Fruit fly (Drosophila melanogaster) whole organism, embryonic: Measurements from ENCODE around the gene CG17343.
A peak's percentile ranks its signal among the peaks of the same experiment; 100 is the strongest.

Experiments used
- Abd-B ChIP-seq: fragments of 200-800 bp; sonication (Bioruptor generic); optimal IDR thresholded peaks from 2 replicates; lab custom pipeline; 2018; ENCODE audit warnings: missing biosample characterization, mild to moderate bottlenecking, missing genetic modification characterization, moderate library complexity
- CG10147 ChIP-seq: fragments of 200-800 bp; sonication (Bioruptor generic); optimal IDR thresholded peaks from 2 replicates; lab custom pipeline; 2019; ENCODE audit warnings: missing biosample characterization, mild to moderate bottlenecking, missing genetic modification characterization, moderate library complexity
- CG13287 ChIP-seq: fragments of 200-800 bp; sonication (Bioruptor generic); IDR thresholded peaks from 2 replicates; pipeline ENCODE4 v1.3.6; 2022; ENCODE audit warnings: missing biosample characterization, missing genetic modification characterization; ENCODE audit not compliant: partially characterized antibody
- CG14667 ChIP-seq: fragments of 200-800 bp; sonication (Bioruptor generic); IDR thresholded peaks from 2 replicates; pipeline ENCODE4 v1.3.6; 2022; ENCODE audit warnings: missing biosample characterization, missing genetic modification characterization
- CG16813 ChIP-seq: fragments of 200-800 bp; sonication (Bioruptor generic); IDR thresholded peaks from 3 replicates; pipeline ENCODE4 v1.3.6; 2022; ENCODE audit warnings: missing biosample characterization, missing genetic modification characterization; ENCODE audit not compliant: partially characterized antibody
- CG1832 ChIP-seq: fragments of 200-800 bp; sonication (Bioruptor generic); optimal IDR thresholded peaks from 2 replicates; lab custom pipeline; 2017; ENCODE audit warnings: missing biosample characterization, mild to moderate bottlenecking, missing genetic modification characterization, inconsistent platforms
- CG2116 ChIP-seq: fragments of 200-800 bp; sonication (Bioruptor generic); optimal IDR thresholded peaks from 3 replicates; lab custom pipeline; 2018; ENCODE audit warnings: missing biosample characterization, mild to moderate bottlenecking, missing genetic modification characterization
- CG2129 ChIP-seq: fragments of 200-800 bp; sonication (Bioruptor generic); IDR thresholded peaks from 2 replicates; pipeline ENCODE4 v1.3.6; 2022; ENCODE audit warnings: missing biosample characterization, missing genetic modification characterization; ENCODE audit not compliant: partially characterized antibody
- CG34224 ChIP-seq: fragments of 200-800 bp; sonication (Bioruptor generic); IDR thresholded peaks from 3 replicates; pipeline ENCODE4 v1.3.6; 2022; ENCODE audit warnings: missing biosample characterization, missing genetic modification characterization; ENCODE audit not compliant: partially characterized antibody
- CG3995 ChIP-seq: fragments of 200-800 bp; sonication (Bioruptor generic); optimal IDR thresholded peaks from 3 replicates; lab custom pipeline; 2016; ENCODE audit warnings: missing biosample characterization, missing genetic modification characterization
- CG4328 ChIP-seq: fragments of 200-800 bp; sonication (Bioruptor generic); optimal IDR thresholded peaks from 3 replicates; lab custom pipeline; 2017; ENCODE audit warnings: missing biosample characterization, missing genetic modification reagents, missing genetic modification characterization
- CG4707 ChIP-seq: fragments of 200-800 bp; sonication (Bioruptor generic); optimal IDR thresholded peaks from 2 replicates; lab custom pipeline; 2018; ENCODE audit warnings: missing biosample characterization, mild to moderate bottlenecking, missing genetic modification characterization, moderate library complexity
- CG6765 ChIP-seq: fragments of 200-800 bp; sonication (Bioruptor generic); optimal IDR thresholded peaks from 3 replicates; lab custom pipeline; 2017; ENCODE audit warnings: missing biosample characterization, mild to moderate bottlenecking, missing genetic modification characterization
- CG8924 ChIP-seq: fragments of 200-800 bp; optimal IDR thresholded peaks from 3 replicates; lab custom pipeline; 2019; ENCODE audit warnings: missing biosample characterization, mild to moderate bottlenecking, missing genetic modification characterization, moderate library complexity
- CG9932 ChIP-seq: fragments of 200-800 bp; sonication (Bioruptor generic); IDR thresholded peaks from 2 replicates; pipeline ENCODE4 v1.3.6; 2022; ENCODE audit warnings: missing biosample characterization, missing genetic modification characterization
- Dref ChIP-seq: fragments of 200-800 bp; sonication (Bioruptor generic); IDR thresholded peaks from 2 replicates; pipeline ENCODE4 v1.3.6; 2022; ENCODE audit warnings: missing biosample characterization, missing genetic modification characterization
- Ets97D ChIP-seq: fragments of 200-800 bp; sonication (Bioruptor generic); optimal IDR thresholded peaks from 3 replicates; lab custom pipeline; 2016; ENCODE audit warnings: missing biosample characterization, missing genetic modification characterization
- Fer2 ChIP-seq: fragments of 200-800 bp; sonication (Bioruptor generic); optimal IDR thresholded peaks from 2 replicates; lab custom pipeline; 2018; ENCODE audit warnings: missing biosample characterization, mild to moderate bottlenecking, missing genetic modification characterization, moderate library complexity
- HLH3B ChIP-seq: fragments of 200-800 bp; sonication (Bioruptor generic); IDR thresholded peaks from 2 replicates; pipeline ENCODE4 v1.3.6; 2022; ENCODE audit warnings: missing biosample characterization, missing genetic modification characterization
- Lhr ChIP-seq: fragments of 200-800 bp; sonication (Bioruptor generic); optimal IDR thresholded peaks from 3 replicates; lab custom pipeline; 2017; ENCODE audit warnings: mild to moderate bottlenecking, missing biosample characterization, missing genetic modification reagents, missing genetic modification characterization
- MBD-R2 ChIP-seq: fragments of 200-800 bp; sonication (Bioruptor generic); IDR thresholded peaks from 2 replicates; pipeline ENCODE4 v1.3.6; 2022; ENCODE audit warnings: missing biosample characterization, missing genetic modification characterization
- Med ChIP-seq: fragments of 200-800 bp; sonication (Bioruptor generic); peaks from one replicate; lab custom pipeline; 2016; ENCODE audit warnings: missing biosample characterization, missing genetic modification characterization, mild to moderate bottlenecking, inconsistent platforms, moderate library complexity
- Sry-δ ChIP-seq: fragments of 200-800 bp; sonication (Bioruptor generic); optimal IDR thresholded peaks from 2 replicates; lab custom pipeline; 2016; ENCODE audit warnings: missing biosample characterization, missing genetic modification characterization
- Xbp1 ChIP-seq: fragments of 200-800 bp; sonication (Bioruptor generic); optimal IDR thresholded peaks from 3 replicates; lab custom pipeline; 2016; ENCODE audit warnings: missing biosample characterization, mild to moderate bottlenecking, missing genetic modification characterization
- ash1 ChIP-seq: fragments of 200-800 bp; sonication (Bioruptor generic); optimal IDR thresholded peaks from 2 replicates; lab custom pipeline; 2018; ENCODE audit warnings: missing biosample characterization, mild to moderate bottlenecking, missing genetic modification characterization
- az2 ChIP-seq: fragments of 200-800 bp; sonication (Bioruptor generic); optimal IDR thresholded peaks from 3 replicates; lab custom pipeline; 2016; ENCODE audit warnings: missing biosample characterization, missing genetic modification characterization
- bab2 ChIP-seq: fragments of 200-800 bp; sonication (Bioruptor generic); optimal IDR thresholded peaks from 2 replicates; lab custom pipeline; 2016; ENCODE audit warnings: missing biosample characterization, missing genetic modification characterization
- bbx ChIP-seq: fragments of 200-800 bp; sonication (Bioruptor generic); IDR thresholded peaks from 2 replicates; pipeline ENCODE4 v1.3.6; 2022; ENCODE audit warnings: missing biosample characterization, missing genetic modification characterization; ENCODE audit not compliant: partially characterized antibody
- bowl ChIP-seq: fragments of 200-800 bp; sonication (Bioruptor generic); IDR thresholded peaks from 2 replicates; pipeline ENCODE4 v1.3.6; 2022; ENCODE audit warnings: missing biosample characterization, missing genetic modification characterization
- chinmo ChIP-seq: fragments of 200-800 bp; sonication (Bioruptor generic); IDR thresholded peaks from 4 replicates; pipeline ENCODE4 v1.3.6; 2022; ENCODE audit warnings: missing biosample characterization, missing genetic modification characterization; ENCODE audit not compliant: partially characterized antibody
- chn ChIP-seq: fragments of 200-800 bp; sonication (Bioruptor generic); optimal IDR thresholded peaks from 2 replicates; lab custom pipeline; 2016; ENCODE audit warnings: missing biosample characterization, missing genetic modification characterization
- danr ChIP-seq: fragments of 200-800 bp; sonication (Bioruptor generic); IDR thresholded peaks from 2 replicates; pipeline ENCODE4 v1.3.6; 2022; ENCODE audit warnings: missing biosample characterization, missing genetic modification characterization
- dm ChIP-seq: fragments of 200-800 bp; sonication (Bioruptor generic); optimal IDR thresholded peaks from 3 replicates; lab custom pipeline; 2016; ENCODE audit warnings: missing biosample characterization, missing genetic modification characterization
- ewg ChIP-seq: fragments of 200-800 bp; sonication (Bioruptor generic); optimal IDR thresholded peaks from 3 replicates; lab custom pipeline; 2017; ENCODE audit warnings: mild to moderate bottlenecking, missing biosample characterization, missing genetic modification reagents, missing genetic modification characterization
- grau ChIP-seq: fragments of 200-800 bp; optimal IDR thresholded peaks from 3 replicates; lab custom pipeline; 2019; ENCODE audit warnings: missing biosample characterization, mild to moderate bottlenecking, missing genetic modification characterization, moderate library complexity
- ham ChIP-seq: fragments of 200-800 bp; sonication (Bioruptor generic); IDR thresholded peaks from 2 replicates; pipeline ENCODE4 v1.3.6; 2022; ENCODE audit warnings: missing biosample characterization, missing genetic modification characterization
- insv ChIP-seq, 2 experiments: fragments of 200-800 bp; sonication (Bioruptor generic); optimal IDR thresholded peaks; 3 replicates each; lab custom pipeline; 2016 to 2018; ENCODE audit warnings: missing biosample characterization in 2 of 2, missing genetic modification characterization in 2 of 2
- inv ChIP-seq: fragments of 200-800 bp; sonication (Bioruptor generic); IDR thresholded peaks from 2 replicates; pipeline ENCODE4 v1.3.6; 2022; ENCODE audit warnings: missing biosample characterization, missing genetic modification characterization; ENCODE audit not compliant: partially characterized antibody
- lola ChIP-seq, 3 experiments: fragments of >200 bp in 2 of 3; fragments of 200-800 bp in 1 of 3; sonication (Bioruptor generic) in 1 of 3; optimal IDR thresholded peaks; 2 replicates each; lab custom pipeline; 2017 to 2019; ENCODE audit warnings: missing biosample characterization in 3 of 3, missing genetic modification characterization in 3 of 3, mild to moderate bottlenecking in 1 of 3, moderate library complexity in 1 of 3
- nerfin-2 ChIP-seq: fragments of 200-800 bp; sonication (Bioruptor generic); IDR thresholded peaks from 2 replicates; pipeline ENCODE4 v1.3.6; 2022; ENCODE audit warnings: missing biosample characterization, missing genetic modification characterization; ENCODE audit not compliant: partially characterized antibody
- pita ChIP-seq: fragments of 200-800 bp; sonication (Bioruptor generic); optimal IDR thresholded peaks from 2 replicates; lab custom pipeline; 2017; ENCODE audit warnings: missing biosample characterization, mild to moderate bottlenecking, missing genetic modification characterization
- row ChIP-seq: fragments of 200-800 bp; sonication (Bioruptor generic); IDR thresholded peaks from 3 replicates; pipeline ENCODE4 v1.3.6; 2022; ENCODE audit warnings: missing biosample characterization, missing genetic modification characterization
- sens ChIP-seq: fragments of 200-800 bp; sonication (Bioruptor generic); peaks from one replicate; lab custom pipeline; 2016; ENCODE audit warnings: missing biosample characterization, missing genetic modification characterization
- sens-2 ChIP-seq: fragments of 200-800 bp; sonication (Bioruptor generic); IDR thresholded peaks from 2 replicates; pipeline ENCODE4 v1.3.6; 2022; ENCODE audit warnings: missing biosample characterization, missing genetic modification characterization
- sob ChIP-seq: fragments of 200-800 bp; sonication (Bioruptor generic); IDR thresholded peaks from 2 replicates; pipeline ENCODE4 v1.3.6; 2022; ENCODE audit warnings: missing biosample characterization, missing genetic modification characterization
- stwl ChIP-seq: fragments of 200-800 bp; sonication (Bioruptor generic); optimal IDR thresholded peaks from 3 replicates; lab custom pipeline; 2018; ENCODE audit warnings: missing biosample characterization, mild to moderate bottlenecking, missing genetic modification characterization, moderate library complexity
- tap ChIP-seq: fragments of 200-800 bp; optimal IDR thresholded peaks from 3 replicates; lab custom pipeline; 2019; ENCODE audit warnings: missing biosample characterization, mild to moderate bottlenecking, missing genetic modification characterization, moderate library complexity
- twi ChIP-seq: fragments of 200-800 bp; optimal IDR thresholded peaks from 2 replicates; lab custom pipeline; 2019; ENCODE audit warnings: missing biosample characterization, mild to moderate bottlenecking, missing genetic modification characterization, moderate library complexity
- zfh2 ChIP-seq: fragments of 200-800 bp; sonication (Bioruptor generic); optimal IDR thresholded peaks from 2 replicates; lab custom pipeline; 2016; ENCODE audit warnings: missing biosample characterization, missing genetic modification characterization

Gene CG17343

DNA sequence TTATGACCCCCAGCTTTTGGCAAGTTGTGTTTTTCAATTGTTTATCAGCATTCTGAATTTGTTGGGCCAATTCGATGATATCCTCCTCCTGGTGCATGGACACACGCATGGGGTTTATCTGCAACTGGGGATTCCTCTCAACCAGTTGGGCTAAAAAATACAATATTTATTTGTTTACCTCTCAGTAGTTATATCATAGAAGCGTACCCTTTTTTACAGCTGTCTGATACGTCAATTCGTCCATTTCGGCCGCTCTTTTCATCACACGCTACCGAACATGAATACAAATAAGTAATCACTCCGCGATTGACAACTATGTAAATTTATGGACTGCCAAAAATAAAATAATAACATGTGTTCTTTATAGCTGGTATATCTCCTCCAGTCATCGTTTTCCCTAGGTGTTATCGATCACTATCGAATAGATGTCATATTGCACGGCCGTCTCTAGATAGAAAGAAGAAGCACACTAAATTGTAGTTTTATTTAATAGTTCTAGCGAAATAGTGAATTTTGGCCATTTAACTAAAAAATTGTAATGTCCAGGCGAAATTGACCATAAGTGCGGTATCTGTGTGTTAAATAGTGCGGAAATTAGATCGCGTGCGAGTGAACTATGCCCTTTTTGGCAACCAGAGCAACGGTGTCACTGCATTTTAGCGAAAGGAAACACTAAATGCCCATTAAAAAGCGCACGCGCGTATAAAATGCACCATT lies 30.4 kb upstream of the CG17343 start, which contains the start of the genes mib2 and CG31800 (continued):
- TF ChIP-seq insv (GFP tag; optimal IDR thresholded peaks at IDR 0.05; lab: Kevin White, UChicago) = no peak
- no peak for TF ChIP-seq CG4328 (GFP tag; lab: Kevin White, UChicago)
- peak; percentile 16 for TF ChIP-seq CG8924 (tag; lab: Kevin White, UChicago)
- peak; percentile 78 for TF ChIP-seq CG13287 (GFP tag; lab: Robert Waterston, UW)
- peak; percentile 37 for TF ChIP-seq Abd-B
- TF ChIP-seq danr (GFP tag; lab: Robert Waterston, UW) = no peak
- TF ChIP-seq az2 = no peak
- TF ChIP-seq chinmo = peak; percentile 82; the same call in 2 of the 4 replicates
- TF ChIP-seq CG6765 (GFP tag; lab: Kevin White, UChicago) = no peak
- TF ChIP-seq zfh2 (GFP tag; lab: Kevin White, UChicago) = no peak
- peak; percentile 47; the same call in 1 of the 2 replicates for TF ChIP-seq CG9932
- TF ChIP-seq CG14667 (GFP tag; lab: Robert Waterston, UW) = no peak
- peak; percentile 44; the same call in 1 of the 3 replicates for TF ChIP-seq row (GFP tag; lab: Robert Waterston, UW)
- TF ChIP-seq sens (GFP tag; lab: Kevin White, UChicago) = peak; percentile 55
- peak; percentile 1 for TF ChIP-seq chn (GFP tag; lab: Kevin White, UChicago)
- TF ChIP-seq tap = no peak
- TF ChIP-seq Fer2 (tag; lab: Kevin White, UChicago) = no peak
- peak; percentile 20 for TF ChIP-seq grau (tag; lab: Kevin White, UChicago)
- TF ChIP-seq sens-2 (GFP tag; lab: Robert Waterston, UW) = no peak
- no peak for TF ChIP-seq ash1 (GFP tag; lab: Kevin White, UChicago)
- peak; percentile 57 for TF ChIP-seq dm
- no peak for TF ChIP-seq CG1832
- no peak for TF ChIP-seq pita (GFP tag; lab: Kevin White, UChicago)
- TF ChIP-seq CG34224 (GFP tag; lab: Robert Waterston, UW) = peak; percentile 80
- TF ChIP-seq CG2129 = peak; percentile 74
- peak; percentile 32 for TF ChIP-seq CG10147 (GFP tag; lab: Kevin White, UChicago)
- peak; percentile 78 for TF ChIP-seq nerfin-2 (GFP tag; lab: Robert Waterston, UW)
- TF ChIP-seq Dref (GFP tag; lab: Robert Waterston, UW) = peak; percentile 86
- TF ChIP-seq lola (GFP tag; optimal IDR thresholded peaks at IDR 0.05; lab: Kevin White, UChicago) = no peak
- TF ChIP-seq bowl (GFP tag; lab: Robert Waterston, UW) = no peak
- peak; percentile 93 for TF ChIP-seq Sry-δ
- TF ChIP-seq sob (GFP tag; lab: Robert Waterston, UW) = peak; percentile 35; the same call in 1 of the 2 replicates
- peak; percentile 48 for TF ChIP-seq CG3995
- no peak for TF ChIP-seq CG4707 (GFP tag; lab: Kevin White, UChicago)
- peak; percentile 75 for TF ChIP-seq inv (GFP tag; lab: Robert Waterston, UW)
- peak; percentile 77 for TF ChIP-seq twi (tag; lab: Kevin White, UChicago)
- peak; percentile 65 for TF ChIP-seq MBD-R2 (GFP tag; lab: Robert Waterston, UW)
- TF ChIP-seq CG16813 (GFP tag; lab: Robert Waterston, UW) = peak; percentile 76
- TF ChIP-seq HLH3B = no peak
- TF ChIP-seq Lhr (GFP tag; lab: Kevin White, UChicago) = no peak
- TF ChIP-seq Ets97D = peak; percentile 8
- TF ChIP-seq bab2 = no peak
- TF ChIP-seq bbx (GFP tag; lab: Robert Waterston, UW) = peak; percentile 91
- peak; percentile 73 for TF ChIP-seq ewg
- TF ChIP-seq stwl (tag; lab: Kevin White, UChicago) = peak; percentile 59
- peak; percentile 80 for TF ChIP-seq Med (GFP tag; lab: Kevin White, UChicago)
- peak; percentile 26 for TF ChIP-seq Xbp1
- TF ChIP-seq ham (GFP tag; lab: Robert Waterston, UW) = no peak
- TF ChIP-seq CG2116 (GFP tag; lab: Kevin White, UChicago) = peak; percentile 73
